Worm (Caenorhabditis elegans): Measurements from ENCODE around the gene ifbp-1.

Gene ifbp-1

DNA sequence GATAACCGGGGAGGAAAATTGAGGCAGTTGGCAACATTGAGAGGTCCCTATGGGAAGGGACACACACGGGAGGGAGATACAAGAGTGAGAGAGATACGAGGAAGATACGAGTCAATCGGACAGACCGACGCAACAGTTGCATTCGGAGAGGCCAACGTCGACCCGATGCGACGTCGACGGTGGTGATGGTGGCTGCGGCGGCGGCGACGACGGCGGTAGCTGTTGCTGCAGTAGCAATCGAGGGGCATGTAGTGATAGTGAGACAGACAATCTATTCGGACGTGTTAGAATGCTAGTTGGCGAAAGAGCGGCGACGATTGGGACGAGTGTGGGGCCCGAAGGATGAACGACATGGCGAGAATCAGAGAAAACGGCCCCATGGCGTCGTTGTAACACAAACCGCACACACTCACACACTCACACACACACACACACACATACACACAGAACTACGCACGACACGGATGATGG is 13.3 kb upstream of the ifbp-1 start (continued):
- peak; percentile 74 for TF ChIP-seq blmp-1 (tag; optimal IDR thresholded peaks at IDR 0.05)
- no peak for TF ChIP-seq isw-1 (GFP tag; IDR thresholded peaks at IDR 0.05)
- no peak for TF ChIP-seq mep-1 (tag; optimal IDR thresholded peaks at IDR 0.05)
- peak; percentile 9 for TF ChIP-seq dsc-1 (tag; optimal IDR thresholded peaks at IDR 0.05)
- peak; percentile 53 for TF ChIP-seq nhr-85 (tag)
- TF ChIP-seq efl-3 (GFP tag; optimal IDR thresholded peaks at IDR 0.05): no peak
- no peak for TF ChIP-seq pqm-1 (tag; optimal IDR thresholded peaks at IDR 0.05)

DNA sequence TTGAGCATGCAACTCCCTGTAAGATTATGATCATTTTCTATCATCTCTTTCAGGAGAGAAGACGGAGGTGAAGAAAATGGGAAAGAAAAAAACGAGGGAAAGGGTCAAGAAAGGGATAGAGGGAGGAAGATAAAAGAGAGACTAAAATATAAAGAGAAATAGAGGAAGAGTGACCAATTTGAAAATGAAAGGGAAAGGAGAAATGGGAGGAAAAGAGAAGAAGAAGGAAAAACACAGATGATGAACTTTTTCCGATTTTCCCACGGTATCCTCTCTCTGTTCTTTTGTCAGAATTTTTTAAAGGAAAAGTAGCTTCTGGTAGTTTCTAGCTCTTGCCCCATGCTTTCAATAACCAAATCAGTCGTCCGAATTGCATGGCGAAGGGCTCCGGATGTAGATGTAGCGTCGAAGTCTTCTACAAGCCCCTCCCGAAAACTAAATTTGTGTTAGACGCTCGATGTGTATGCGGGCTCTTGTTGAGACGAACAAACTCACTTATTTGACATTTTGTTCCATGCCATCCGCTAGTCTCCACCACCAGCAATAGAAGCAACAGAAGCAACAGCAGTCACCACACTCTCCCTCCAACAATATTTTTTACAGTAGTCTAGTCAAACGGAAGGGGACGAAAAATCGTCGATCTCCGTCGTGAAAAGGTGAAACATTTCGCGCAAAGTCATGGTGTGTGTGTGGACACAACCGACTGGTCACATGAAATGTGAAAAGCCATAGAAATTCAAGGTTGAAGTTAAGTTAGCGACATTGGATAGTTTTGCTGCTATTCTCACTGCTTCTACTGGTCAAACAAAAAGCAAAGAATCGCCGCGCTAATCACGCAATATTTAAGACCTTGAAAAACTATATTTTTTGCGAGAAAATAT is 11.6 kb upstream of the ifbp-1 start, which contains the start of gene somi-1:
somi-1 (minus strand) TSS at position 18 of the 881 bp plus-strand sequence.
- TF ChIP-seq nhr-20 (tag; optimal IDR thresholded peaks at IDR 0.05): peak; percentile 45
- 0 out of 2 replicates have a peak, but pooled peaks have one; percentile 2 for TF ChIP-seq nhr-19 (GFP tag; conservative IDR thresholded peaks at IDR 0.05)
- peak; percentile 44 for TF ChIP-seq ces-1 (GFP tag; optimal IDR thresholded peaks at IDR 0.05)
- peak; percentile 53 for TF ChIP-seq lin-14 (GFP tag; optimal IDR thresholded peaks at IDR 0.05)
- TF ChIP-seq elt-3 (tag; optimal IDR thresholded peaks at IDR 0.05): peak in 1 of 6 experiments; percentile 28
- no peak for TF ChIP-seq nhr-28 (tag; optimal IDR thresholded peaks at IDR 0.05)
- no peak for TF ChIP-seq C16A3.4 (tag; optimal IDR thresholded peaks at IDR 0.05)
- TF ChIP-seq nhr-71 (tag; optimal IDR thresholded peaks at IDR 0.05): peak; percentile 38
- no peak for TF ChIP-seq ets-5 (GFP tag; IDR thresholded peaks at IDR 0.05)
- peak in 1 of 2 experiments; percentile 16 for TF ChIP-seq lsy-2 (tag; optimal IDR thresholded peaks at IDR 0.05)
- peak; percentile 84 for TF ChIP-seq nhr-85 (tag)
- TF ChIP-seq C34B4.2 (tag; optimal IDR thresholded peaks at IDR 0.05): no peak
- TF ChIP-seq blmp-1 (tag; optimal IDR thresholded peaks at IDR 0.05): peak; percentile 94
- no peak for TF ChIP-seq ceh-63 (GFP tag; optimal IDR thresholded peaks at IDR 0.05)
- TF ChIP-seq snu-23 (GFP tag; optimal IDR thresholded peaks at IDR 0.05): peak; percentile 11
- no peak for TF ChIP-seq mab-9 (GFP tag; IDR thresholded peaks at IDR 0.05)
- TF ChIP-seq rnt-1 (tag; optimal IDR thresholded peaks at IDR 0.05): peak; percentile 1
- TF ChIP-seq fkh-10 (GFP tag; optimal IDR thresholded peaks at IDR 0.05): peak; percentile 92
- no peak for TF ChIP-seq alr-1 (tag; optimal IDR thresholded peaks at IDR 0.05; ENCODE audit: borderline replicate concordance)
- no peak for TF ChIP-seq efl-1 (optimal IDR thresholded peaks at IDR 0.05)
- TF ChIP-seq efl-1 (GFP tag; optimal IDR thresholded peaks at IDR 0.05 in 1 of 2): peak in 1 of 2 experiments; percentile 71
- TF ChIP-seq dpl-1 (GFP tag; optimal IDR thresholded peaks at IDR 0.05): no peak
- peak; percentile 42; the same call in 1 of the 2 replicates for TF ChIP-seq grh-1 (GFP tag; IDR thresholded peaks at IDR 0.05)
- peak in 1 of 2 experiments; percentile 1 for TF ChIP-seq lin-35 (GFP tag; optimal IDR thresholded peaks at IDR 0.05)
- no peak for TF ChIP-seq unc-30 (tag; optimal IDR thresholded peaks at IDR 0.05)
- no peak for TF ChIP-seq unc-62 (GFP tag; optimal IDR thresholded peaks at IDR 0.05)
- peak; percentile 40 for TF ChIP-seq mep-1 (tag; optimal IDR thresholded peaks at IDR 0.05)

DNA sequence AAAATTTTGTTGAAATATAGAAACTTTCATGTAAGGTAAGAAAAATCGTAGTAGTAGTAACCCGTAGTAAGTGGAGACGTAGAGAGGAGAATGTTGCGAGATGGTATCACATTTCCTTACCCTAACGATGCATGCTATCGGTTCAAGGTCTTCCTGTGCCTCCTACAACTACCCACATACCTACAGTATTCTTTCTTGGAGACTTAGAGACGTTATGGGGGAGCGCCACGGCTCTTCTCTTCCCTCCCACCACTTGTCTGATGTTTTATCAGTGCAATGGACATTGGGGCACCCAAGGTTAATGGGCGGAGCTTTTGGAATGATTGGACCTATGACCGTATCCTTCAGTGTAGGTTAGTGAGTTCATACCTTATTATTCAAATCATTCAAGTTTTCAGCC is 10.9 kb upstream of the ifbp-1 start:
- peak; percentile 0 to 71 for TF ChIP-seq lsy-2 (tag; optimal IDR thresholded peaks at IDR 0.05)
- TF ChIP-seq nhr-71 (tag; optimal IDR thresholded peaks at IDR 0.05): no peak
- no peak for TF ChIP-seq nhr-47 (tag; optimal IDR thresholded peaks at IDR 0.05)
- TF ChIP-seq lir-3 (tag; optimal IDR thresholded peaks at IDR 0.05; ENCODE audit: poor library complexity): no peak
- peak; percentile 10 for TF ChIP-seq nhr-90 (tag; optimal IDR thresholded peaks at IDR 0.05; ENCODE audit: poor library complexity)
- peak; percentile 63 for TF ChIP-seq nhr-20 (tag; optimal IDR thresholded peaks at IDR 0.05)
- TF ChIP-seq mef-2 (tag; optimal IDR thresholded peaks at IDR 0.05): no peak
- no peak for TF ChIP-seq lin-35 (GFP tag; optimal IDR thresholded peaks at IDR 0.05)
- no peak for TF ChIP-seq isw-1 (GFP tag; IDR thresholded peaks at IDR 0.05)
- TF ChIP-seq nhr-28 (tag; optimal IDR thresholded peaks at IDR 0.05): no peak
- TF ChIP-seq fkh-8 (tag; optimal IDR thresholded peaks at IDR 0.05): no peak
- peak; percentile 94 for TF ChIP-seq nhr-85 (tag)
- peak; percentile 20 for TF ChIP-seq snu-23 (GFP tag; optimal IDR thresholded peaks at IDR 0.05)
- peak in 1 of 2 experiments; percentile 16 for TF ChIP-seq egl-27 (tag; optimal IDR thresholded peaks at IDR 0.05)
- no peak for TF ChIP-seq ces-1 (GFP tag; optimal IDR thresholded peaks at IDR 0.05)
- TF ChIP-seq lin-39 (tag; optimal IDR thresholded peaks at IDR 0.05): no peak
- TF ChIP-seq hlh-4 (tag; optimal IDR thresholded peaks at IDR 0.05): no peak
- no peak for TF ChIP-seq unc-62 (GFP tag; optimal IDR thresholded peaks at IDR 0.05)
- peak; percentile 30 for TF ChIP-seq rnt-1 (tag; optimal IDR thresholded peaks at IDR 0.05)
- TF ChIP-seq nhr-237 (tag; optimal IDR thresholded peaks at IDR 0.05): no peak
- no peak for TF ChIP-seq jun-1 (tag; optimal IDR thresholded peaks at IDR 0.05)
- TF ChIP-seq elt-3 (tag; optimal IDR thresholded peaks at IDR 0.05): peak in 4 of 6 experiments; percentile 11 to 84 (median 43)
